Fruit fly (Drosophila melanogaster) whole organism, prepupa: ENCODE data around the gene CIAPIN1.

ENCODE experiments used
- Blimp-1 ChIP-seq: fragments of 200-800 bp; sonication (Bioruptor generic); optimal IDR thresholded peaks from 3 replicates; lab custom pipeline; 2017; ENCODE audit warnings: missing biosample characterization, missing genetic modification characterization, mild to moderate bottlenecking, moderate library complexity, missing genetic modification reagents
- CG10631 ChIP-seq: fragments of 200-800 bp; sonication (Bioruptor generic); optimal IDR thresholded peaks from 2 replicates; lab custom pipeline; 2016; ENCODE audit warnings: missing biosample characterization, missing genetic modification characterization
- CG11294 ChIP-seq: fragments of 200-800 bp; sonication (Bioruptor generic); IDR thresholded peaks from 2 replicates; pipeline ENCODE4 v1.3.6; 2022; ENCODE audit warnings: missing biosample characterization, missing genetic modification characterization
- CG15336 ChIP-seq: fragments of 200-800 bp; sonication (Bioruptor generic); IDR thresholded peaks from 2 replicates; pipeline ENCODE4 v1.3.6; 2022; ENCODE audit warnings: missing biosample characterization, missing genetic modification characterization
- CG1621 ChIP-seq: fragments of 200-800 bp; sonication (Bioruptor generic); optimal IDR thresholded peaks from 3 replicates; lab custom pipeline; 2018; ENCODE audit warnings: missing biosample characterization, mild to moderate bottlenecking, missing genetic modification characterization
- CG16779 ChIP-seq: fragments of 200-800 bp; sonication (Bioruptor generic); optimal IDR thresholded peaks from 3 replicates; lab custom pipeline; 2017; ENCODE audit warnings: missing biosample characterization, mild to moderate bottlenecking, missing genetic modification characterization
- CG31627 ChIP-seq: fragments of 200-800 bp; sonication (Bioruptor generic); optimal IDR thresholded peaks from 3 replicates; lab custom pipeline; 2016; ENCODE audit warnings: missing biosample characterization, missing genetic modification characterization
- CG32006 ChIP-seq: fragments of 200-800 bp; sonication (Bioruptor generic); optimal IDR thresholded peaks from 3 replicates; lab custom pipeline; 2017; ENCODE audit warnings: missing biosample characterization, mild to moderate bottlenecking, missing genetic modification characterization
- CG34406 ChIP-seq: fragments of 200-800 bp; sonication (Bioruptor generic); optimal IDR thresholded peaks from 3 replicates; lab custom pipeline; 2016; ENCODE audit warnings: missing biosample characterization, missing genetic modification characterization
- CG6163 ChIP-seq: fragments of 200-800 bp; sonication (Bioruptor generic); IDR thresholded peaks from 3 replicates; pipeline ENCODE4 v1.3.6; 2022; ENCODE audit warnings: missing biosample characterization, missing genetic modification characterization
- CG6808 ChIP-seq: fragments of 200-800 bp; sonication (Bioruptor generic); optimal IDR thresholded peaks from 3 replicates; lab custom pipeline; 2017; ENCODE audit warnings: missing biosample characterization, missing genetic modification characterization, mild to moderate bottlenecking, moderate library complexity, missing genetic modification reagents
- CG6854 ChIP-seq: fragments of 200-800 bp; sonication (Bioruptor generic); optimal IDR thresholded peaks from 2 replicates; lab custom pipeline; 2017; ENCODE audit warnings: missing biosample characterization, mild to moderate bottlenecking, missing genetic modification characterization
- CG8119 ChIP-seq: fragments of 200-800 bp; sonication (Bioruptor generic); IDR thresholded peaks from 3 replicates; pipeline ENCODE4 v1.3.6; 2022; ENCODE audit warnings: missing biosample characterization, missing genetic modification characterization
- CG8632 ChIP-seq: fragments of 200-800 bp; sonication (Bioruptor generic); optimal IDR thresholded peaks from 3 replicates; lab custom pipeline; 2016; ENCODE audit warnings: missing biosample characterization, missing genetic modification characterization
- CG9139 ChIP-seq: fragments of 200-800 bp; sonication (Bioruptor generic); optimal IDR thresholded peaks from 3 replicates; lab custom pipeline; 2017; ENCODE audit warnings: missing biosample characterization, mild to moderate bottlenecking, missing genetic modification characterization
- Eip78C ChIP-seq: fragments of 200-800 bp; sonication (Bioruptor generic); peaks from one replicate; lab custom pipeline; 2016; ENCODE audit warnings: missing biosample characterization, missing genetic modification characterization
- Eip93F ChIP-seq: fragments of 200-800 bp; sonication (Bioruptor generic); optimal IDR thresholded peaks from 2 replicates; lab custom pipeline; 2016; ENCODE audit warnings: missing biosample characterization, mild to moderate bottlenecking, missing genetic modification characterization
- Ets21C ChIP-seq: fragments of 200-800 bp; sonication (Bioruptor generic); optimal IDR thresholded peaks from 3 replicates; lab custom pipeline; 2016; ENCODE audit warnings: missing biosample characterization, missing genetic modification characterization
- Ets96B ChIP-seq: fragments of 200-800 bp; optimal IDR thresholded peaks from 2 replicates; lab custom pipeline; 2019; ENCODE audit warnings: missing biosample characterization, mild to moderate bottlenecking, missing genetic modification characterization, moderate library complexity
- Hr38 ChIP-seq: sonication (Bioruptor generic); optimal IDR thresholded peaks from 2 replicates; lab custom pipeline; 2016; ENCODE audit warnings: missing biosample characterization, missing genetic modification characterization
- Hr39 ChIP-seq: fragments of 200-800 bp; sonication (Bioruptor generic); optimal IDR thresholded peaks from 2 replicates; lab custom pipeline; 2016; ENCODE audit warnings: missing biosample characterization, missing genetic modification characterization
- Hr4 ChIP-seq: fragments of 200-800 bp; sonication (Bioruptor generic); optimal IDR thresholded peaks from 3 replicates; lab custom pipeline; 2016; ENCODE audit warnings: missing biosample characterization, missing genetic modification characterization
- Sox14 ChIP-seq: fragments of 200-800 bp; sonication (Bioruptor generic); optimal IDR thresholded peaks from 3 replicates; lab custom pipeline; 2016; ENCODE audit warnings: missing biosample characterization, missing genetic modification characterization
- acj6 ChIP-seq: fragments of 200-800 bp; sonication (Bioruptor generic); optimal IDR thresholded peaks from 3 replicates; lab custom pipeline; 2016; ENCODE audit warnings: missing biosample characterization, missing genetic modification characterization
- cyc ChIP-seq: fragments of 200-800 bp; sonication (Bioruptor generic); optimal IDR thresholded peaks from 3 replicates; lab custom pipeline; 2016; ENCODE audit warnings: missing biosample characterization, missing genetic modification characterization
- dac ChIP-seq: fragments of 200-800 bp; sonication (Bioruptor generic); optimal IDR thresholded peaks from 2 replicates; lab custom pipeline; 2017; ENCODE audit warnings: missing biosample characterization, mild to moderate bottlenecking, missing genetic modification characterization
- dsx ChIP-seq: fragments of 200-800 bp; optimal IDR thresholded peaks from 3 replicates; lab custom pipeline; 2019; ENCODE audit warnings: missing biosample characterization, mild to moderate bottlenecking, missing genetic modification characterization, moderate library complexity; ENCODE audit not compliant: poor library complexity, severe bottlenecking
- eg ChIP-seq: fragments of 200-800 bp; sonication (Bioruptor generic); IDR thresholded peaks from 3 replicates; pipeline ENCODE4 v1.3.6; 2022; ENCODE audit warnings: missing biosample characterization, missing genetic modification characterization
- esn ChIP-seq: fragments of 200-800 bp; sonication (Bioruptor generic); optimal IDR thresholded peaks from 2 replicates; lab custom pipeline; 2016; ENCODE audit warnings: missing biosample characterization, mild to moderate bottlenecking, missing genetic modification characterization, moderate library complexity
- fd85E ChIP-seq: fragments of 200-800 bp; sonication (Bioruptor generic); optimal IDR thresholded peaks from 3 replicates; lab custom pipeline; 2016; ENCODE audit warnings: missing biosample characterization, missing genetic modification characterization
- fkh ChIP-seq: fragments of 200-800 bp; sonication (Bioruptor generic); optimal IDR thresholded peaks from 3 replicates; lab custom pipeline; 2017; ENCODE audit warnings: missing biosample characterization, mild to moderate bottlenecking, missing genetic modification characterization, moderate library complexity
- lz ChIP-seq: fragments of 200-800 bp; sonication (Bioruptor generic); optimal IDR thresholded peaks from 3 replicates; lab custom pipeline; 2016; ENCODE audit warnings: missing biosample characterization, missing genetic modification characterization
- net ChIP-seq: fragments of 200-800 bp; sonication (Bioruptor generic); optimal IDR thresholded peaks from 3 replicates; lab custom pipeline; 2016; ENCODE audit warnings: missing biosample characterization, missing genetic modification characterization
- pdm3 ChIP-seq: fragments of 200-800 bp; sonication (Bioruptor generic); optimal IDR thresholded peaks from 3 replicates; lab custom pipeline; 2016; ENCODE audit warnings: missing biosample characterization, missing genetic modification characterization
- salr ChIP-seq, 2 experiments: fragments of 200-800 bp; sonication (Bioruptor generic); optimal IDR thresholded peaks; 3 replicates each; lab custom pipeline; 2016 to 2018; ENCODE audit warnings: missing biosample characterization in 2 of 2, missing genetic modification characterization in 2 of 2, mild to moderate bottlenecking in 1 of 2
- spab ChIP-seq: fragments of 200-800 bp; sonication (Bioruptor generic); optimal IDR thresholded peaks from 2 replicates; lab custom pipeline; 2017; ENCODE audit warnings: missing biosample characterization, mild to moderate bottlenecking, missing genetic modification characterization, missing genetic modification reagents
- ss ChIP-seq, 2 experiments: fragments of 200-800 bp; sonication (Bioruptor generic); optimal IDR thresholded peaks; 2 replicates in 1 of 2; 3 replicates in 1 of 2; lab custom pipeline; 2017 to 2018; ENCODE audit warnings: mild to moderate bottlenecking in 2 of 2, missing biosample characterization in 2 of 2, missing genetic modification characterization in 2 of 2, moderate library complexity in 1 of 2
- vri ChIP-seq: fragments of 200-800 bp; sonication (Bioruptor generic); optimal IDR thresholded peaks from 3 replicates; lab custom pipeline; 2016; ENCODE audit warnings: missing biosample characterization, mild to moderate bottlenecking, missing genetic modification characterization

Gene CIAPIN1

DNA sequence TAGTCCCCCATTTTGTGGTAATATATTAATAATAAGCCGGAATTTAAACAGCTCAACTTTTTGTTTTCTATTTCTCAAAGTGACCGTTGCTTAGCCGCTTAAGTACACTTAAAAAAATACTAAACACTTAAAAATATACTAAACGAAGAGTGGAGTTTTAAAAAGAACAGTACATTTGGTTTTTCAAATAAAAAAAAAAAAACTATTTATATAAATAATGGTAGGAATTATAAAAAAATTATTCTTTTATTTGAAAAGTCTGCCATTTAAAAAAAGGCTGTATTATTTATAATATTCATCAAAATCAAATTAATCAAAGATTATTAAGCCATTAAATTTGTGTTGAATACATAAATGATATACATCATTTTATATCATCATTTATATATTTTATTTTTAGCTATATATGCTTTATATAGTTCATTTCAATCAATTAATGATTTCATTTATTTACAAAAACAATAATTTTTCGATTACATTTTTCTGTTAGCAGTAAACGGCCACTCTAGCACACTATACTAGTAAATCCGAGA is 31.3 kb downstream of the CIAPIN1 start, which contains the start of the genes Ankrd49 and NC2beta:
TSS of gene Ankrd49 (minus strand) at position 101 of the 533 bp plus-strand sequence.
TSS of gene NC2beta (plus strand) at position 483 of the 533 bp plus-strand sequence.
- TF ChIP-seq salr (GFP tag; optimal IDR thresholded peaks at IDR 0.05; lab: Kevin White, UChicago) (no peak), CG32006 (GFP tag; lab: Kevin White, UChicago) (no peak), CG34406 (GFP tag; lab: Kevin White, UChicago) (no peak), CG11294 (GFP tag; lab: Robert Waterston, UW) (no peak), fd85E (GFP tag; lab: Kevin White, UChicago) (no peak), CG8119 (GFP tag; lab: Robert Waterston, UW) (no peak), Hr4 (GFP tag; lab: Kevin White, UChicago) (no peak), CG10631 (no peak), dac (GFP tag; lab: Kevin White, UChicago) (no peak)

DNA sequence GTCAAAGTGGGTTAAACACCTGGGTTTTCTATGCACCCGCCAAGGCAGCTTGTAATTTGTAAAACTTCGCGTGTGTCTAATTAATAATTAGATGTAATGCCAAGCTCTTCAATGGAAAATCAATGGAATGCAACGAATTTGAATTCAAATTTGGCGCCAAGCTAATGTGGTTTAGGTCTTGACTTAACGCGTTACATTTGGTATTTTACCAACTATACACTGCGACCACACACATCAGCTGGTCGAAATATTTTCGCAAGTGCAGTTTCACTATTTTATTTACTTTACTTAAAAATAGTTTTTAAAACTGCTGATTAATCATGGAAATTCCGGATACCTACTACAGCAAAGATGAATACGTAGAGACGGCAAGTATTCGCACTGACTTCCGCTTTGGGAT is 33.2 kb downstream of the CIAPIN1 start, which contains the start of gene DCTN5-p25:
TSS of gene DCTN5-p25 (plus strand) at position 229 of the 400 bp plus-strand sequence.
- no peak for TF ChIP-seq Hr39
- TF ChIP-seq fkh (GFP tag; lab: Kevin White, UChicago): peak; percentile 64

DNA sequence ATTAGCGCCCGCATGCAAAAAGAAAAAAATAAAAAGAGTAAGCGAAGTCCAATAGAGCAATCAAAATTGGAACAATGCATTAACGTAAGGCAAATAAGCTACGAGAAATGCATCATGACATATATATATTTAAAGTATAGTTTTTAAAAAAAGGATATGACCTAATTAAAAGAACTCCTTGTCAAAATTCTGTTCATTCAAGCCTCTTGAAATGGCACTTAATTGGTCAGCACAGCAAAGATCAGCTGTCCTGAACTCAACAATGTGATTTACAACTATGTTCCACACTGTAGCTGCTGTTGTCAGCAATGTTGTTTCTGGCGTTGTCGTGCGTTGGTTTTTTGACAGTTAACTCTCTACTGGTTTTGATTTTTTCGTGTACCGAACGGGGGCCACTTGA is 36.8 kb downstream of the CIAPIN1 start:
- TF ChIP-seq Hr39: no peak
- TF ChIP-seq Ets21C (GFP tag; lab: Kevin White, UChicago): no peak
- TF ChIP-seq CG34406 (GFP tag; lab: Kevin White, UChicago): no peak
- peak; percentile 19 for TF ChIP-seq Hr4 (GFP tag; lab: Kevin White, UChicago)
- TF ChIP-seq Eip78C (GFP tag; lab: Kevin White, UChicago): peak; percentile 59
- no peak for TF ChIP-seq dsx (GFP tag; lab: Kevin White, UChicago)
- no peak for TF ChIP-seq lz (GFP tag; lab: Kevin White, UChicago)

DNA sequence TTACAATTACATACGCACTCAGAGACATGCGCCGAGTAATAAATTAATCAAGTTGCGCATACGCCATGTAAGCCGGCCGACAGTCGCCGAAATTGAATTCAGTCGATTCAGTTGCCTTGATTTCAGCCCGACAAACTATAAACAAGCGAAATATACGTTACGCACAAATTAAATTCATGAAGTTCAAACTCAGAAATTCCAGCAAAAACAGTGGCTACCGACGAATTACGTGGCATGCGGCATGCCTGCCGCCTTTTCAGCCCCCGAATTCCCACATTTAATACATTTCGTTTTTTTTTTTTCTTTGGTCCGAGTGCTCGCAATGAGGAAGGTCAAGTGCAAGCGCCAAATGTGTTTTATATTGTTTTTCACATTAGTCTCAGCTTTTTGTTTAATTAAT is 38.3 kb downstream of the CIAPIN1 start:
- TF ChIP-seq esn (GFP tag; lab: Kevin White, UChicago) (no peak), CG8632 (GFP tag; lab: Kevin White, UChicago) (no peak), pdm3 (no peak), net (no peak), lz (GFP tag; lab: Kevin White, UChicago) (no peak), Ets96B (tag; lab: Kevin White, UChicago) (no peak), CG11294 (GFP tag; lab: Robert Waterston, UW) (no peak), spab (no peak), CG15336 (no peak), CG31627 (GFP tag; lab: Kevin White, UChicago) (no peak), CG6808 (GFP tag; lab: Kevin White, UChicago) (no peak), Sox14 (GFP tag; lab: Kevin White, UChicago) (no peak), eg (GFP tag; lab: Robert Waterston, UW) (no peak), CG6854 (GFP tag; lab: Kevin White, UChicago) (no peak)

DNA sequence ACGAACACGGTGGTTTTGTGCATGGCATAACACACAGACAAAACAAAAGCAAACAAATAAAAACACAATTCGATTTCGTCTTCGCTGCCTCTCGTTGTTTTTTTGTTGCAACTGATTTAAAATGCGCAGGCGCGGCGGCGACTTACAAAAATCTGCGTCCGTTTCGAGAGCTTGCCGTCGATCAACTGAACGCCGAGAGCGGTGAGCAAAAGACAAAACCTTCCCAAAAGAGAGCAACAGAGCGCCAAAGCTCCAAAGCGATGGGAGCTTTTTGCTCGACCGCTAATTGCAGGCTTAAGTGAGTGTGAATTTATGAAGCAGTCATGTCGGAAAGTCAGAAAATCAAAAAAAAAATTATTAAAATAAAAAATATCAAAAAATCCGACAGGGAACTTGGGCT is 41.3 kb downstream of the CIAPIN1 start, which contains the start of gene mol:
TSS of gene mol (minus strand) at position 190 of the 400 bp plus-strand sequence.
- TF ChIP-seq CG9139 (GFP tag; lab: Kevin White, UChicago) (peak; percentile 60), dsx (GFP tag; lab: Kevin White, UChicago) (peak; percentile 56), eg (GFP tag; lab: Robert Waterston, UW) (peak; percentile 51), Hr38 (GFP tag; lab: Kevin White, UChicago) (no peak), acj6 (GFP tag; lab: Kevin White, UChicago) (no peak), cyc (GFP tag; lab: Kevin White, UChicago) (no peak), CG6808 (GFP tag; lab: Kevin White, UChicago) (peak; percentile 7), ss (GFP tag; optimal IDR thresholded peaks at IDR 0.05; lab: Kevin White, UChicago) (peak; percentile 61 to 66), CG15336 (peak; percentile 20; the same call in 1 of the 2 replicates), Ets96B (tag; lab: Kevin White, UChicago) (peak; percentile 3), Blimp-1 (GFP tag; lab: Kevin White, UChicago) (peak; percentile 24), Eip93F (GFP tag; lab: Kevin White, UChicago) (no peak), vri (peak; percentile 34), Eip78C (GFP tag; lab: Kevin White, UChicago) (peak; percentile 66), CG16779 (tag; lab: Kevin White, UChicago) (no peak), CG1621 (tag; lab: Kevin White, UChicago) (peak; percentile 21), CG6163 (GFP tag; lab: Robert Waterston, UW) (peak; percentile 62)
